Worm (Caenorhabditis elegans) whole organism, L3 larva: ENCODE data around the gene C45G9.4.

ENCODE experiments used
- ama-1 ChIP-seq: fragments of 150-350 bp; optimal IDR thresholded peaks from 2 replicates; lab custom pipeline; 2018
- ceh-16 ChIP-seq: sonication (generic microtip); optimal IDR thresholded peaks from 2 replicates; lab custom pipeline; 2017; ENCODE audit warnings: missing biosample characterization, missing genetic modification characterization
- ceh-82 ChIP-seq: fragments of 150-350 bp; optimal IDR thresholded peaks from 2 replicates; lab custom pipeline; 2014; ENCODE audit warnings: missing biosample characterization, missing genetic modification characterization
- ceh-9 ChIP-seq: sonication (generic microtip); optimal IDR thresholded peaks from 2 replicates; lab custom pipeline; 2018; ENCODE audit warnings: missing biosample characterization, missing genetic modification characterization
- egl-27 ChIP-seq: sonication (generic microtip); optimal IDR thresholded peaks from 4 replicates; lab custom pipeline; 2017; ENCODE audit warnings: missing biosample characterization, missing genetic modification reagents, missing genetic modification characterization
- mdl-1 ChIP-seq: fragments of 150-350 bp; optimal IDR thresholded peaks from 2 replicates; lab custom pipeline; 2014; ENCODE audit warnings: missing biosample characterization, missing genetic modification characterization
- nfya-1 ChIP-seq: sonication (generic microtip); optimal IDR thresholded peaks from 2 replicates; lab custom pipeline; 2017; ENCODE audit warnings: missing genetic modification characterization, mild to moderate bottlenecking, missing compliant biosample characterization, antibody characterized with exemption, moderate library complexity; ENCODE audit not compliant: insufficient read depth
- nhr-237 ChIP-seq: fragments of 150-350 bp; optimal IDR thresholded peaks from 2 replicates; lab custom pipeline; 2014; ENCODE audit warnings: missing biosample characterization, missing genetic modification characterization
- nhr-25 ChIP-seq: sonication (generic microtip); optimal IDR thresholded peaks from 2 replicates; lab custom pipeline; 2017; ENCODE audit warnings: missing biosample characterization, missing genetic modification characterization
- pha-4 ChIP-seq: fragments of 150-350 bp; optimal IDR thresholded peaks from 2 replicates; lab custom pipeline; 2014; ENCODE audit warnings: missing biosample characterization, missing genetic modification reagents, missing genetic modification characterization
- snpc-4 ChIP-seq: fragments of 150-350 bp; optimal IDR thresholded peaks from 2 replicates; lab custom pipeline; 2014; ENCODE audit warnings: missing biosample characterization, missing genetic modification characterization
- unc-39 ChIP-seq: sonication (generic microtip); optimal IDR thresholded peaks from 4 replicates; lab custom pipeline; 2017; ENCODE audit warnings: missing biosample characterization, missing genetic modification characterization
- unc-62 ChIP-seq: fragments of 150-350 bp; sonication (generic microtip); optimal IDR thresholded peaks from 4 replicates; lab custom pipeline; 2014; ENCODE audit warnings: missing biosample characterization, missing genetic modification reagents, missing genetic modification characterization
- ztf-11 ChIP-seq: fragments of 150-350 bp; optimal IDR thresholded peaks from 2 replicates; lab custom pipeline; 2014; ENCODE audit warnings: missing biosample characterization, missing genetic modification characterization

ce11 chrIII:5030629-5031028, 31.9 kb upstream of the C45G9.4 start, which contains the start of gene klp-6:
- no peak for TF ChIP-seq ceh-16 (tag; lab: Kevin White, UChicago)
- TF ChIP-seq ztf-11: no peak
- TF ChIP-seq ama-1 (lab: Kevin White, UChicago): no peak
- no peak for TF ChIP-seq pha-4 (tag; lab: Kevin White, UChicago)
- no peak for TF ChIP-seq nhr-25 (tag; lab: Kevin White, UChicago)
- TF ChIP-seq nfya-1 (tag; lab: Kevin White, UChicago): no peak
- no peak for TF ChIP-seq egl-27
- TF ChIP-seq nhr-237: no peak
- no peak for TF ChIP-seq ceh-82 (tag; lab: Kevin White, UChicago)
- TF ChIP-seq ceh-9 (tag; lab: Kevin White, UChicago): no peak
- TF ChIP-seq unc-39 (tag; lab: Kevin White, UChicago): no peak
- no peak for TF ChIP-seq snpc-4 (tag; lab: Kevin White, UChicago)
- TF ChIP-seq unc-62: no peak
- no peak for TF ChIP-seq mdl-1 (tag; lab: Kevin White, UChicago)
